Worm (Caenorhabditis elegans): ENCODE data around the gene srbc-6.

srbc-6 gene

ce11 chrV:3133293-3133755, 36.6 kb upstream of the srbc-6 start, which contains the start of gene F02C9.2:
Gene F02C9.2 (plus strand): TSS chrV:3133705.
- TF ChIP-seq F26F4.8 (GFP tag; conservative IDR thresholded peaks at IDR 0.05), result no peak
- TF ChIP-seq zag-1 (tag; optimal IDR thresholded peaks at IDR 0.05), result no peak
- TF ChIP-seq set-16 (GFP tag; IDR thresholded peaks at IDR 0.05), result peak; percentile 76
- no peak for TF ChIP-seq ceh-44 (GFP tag; IDR thresholded peaks at IDR 0.05)
- TF ChIP-seq hlh-11 (tag; optimal IDR thresholded peaks at IDR 0.05), result no peak
- TF ChIP-seq madf-9 (GFP tag; conservative IDR thresholded peaks at IDR 0.05), result no peak
- no peak for TF ChIP-seq T20F7.1 (GFP tag; optimal IDR thresholded peaks at IDR 0.05)
- no peak for TF ChIP-seq mes-2 (tag; optimal IDR thresholded peaks at IDR 0.05; ENCODE audit: poor library complexity, severe bottlenecking)

- TF ChIP-seq unc-62 (GFP tag; optimal IDR thresholded peaks at IDR 0.05 in 1 of 2) (peak in 1 of 2 experiments; percentile 39), unc-62 (tag; optimal IDR thresholded peaks at IDR 0.05) (no peak), mep-1 (tag; optimal IDR thresholded peaks at IDR 0.05) (no peak), daf-8 (GFP tag; IDR thresholded peaks at IDR 0.05) (no peak), spr-1 (tag; optimal IDR thresholded peaks at IDR 0.05) (no peak), nhr-48 (tag; optimal IDR thresholded peaks at IDR 0.05) (no peak), snpc-4 (tag; optimal IDR thresholded peaks at IDR 0.05) (no peak), set-16 (GFP tag; IDR thresholded peaks at IDR 0.05) (no peak), Y75B8A.6 (GFP tag; IDR thresholded peaks at IDR 0.05) (no peak)
These were observed 31.4 kb upstream of the srbc-6 start, which contains the start of the genes irld-3 and F02C9.1 for ce11 chrV:3138488-3138887. Gene irld-3 (minus strand): TSS chrV:3138588. Gene F02C9.1 (plus strand): TSS chrV:3138703.

ce11 chrV:3141190-3141589, 28.7 kb upstream of the srbc-6 start, which contains the start of gene srab-9:
Gene srab-9 (minus strand): TSS chrV:3141290.
- TF ChIP-seq ceh-82 (tag; optimal IDR thresholded peaks at IDR 0.05) (no peak), pqm-1 (tag; optimal IDR thresholded peaks at IDR 0.05) (no peak), egl-27 (tag; optimal IDR thresholded peaks at IDR 0.05) (no peak), daf-19 (GFP tag; conservative IDR thresholded peaks at IDR 0.05) (no peak), ZK546.5 (tag; optimal IDR thresholded peaks at IDR 0.05) (no peak), duxl-1 (tag; optimal IDR thresholded peaks at IDR 0.05; ENCODE audit: poor library complexity) (no peak), ama-1 (optimal IDR thresholded peaks at IDR 0.05) (no peak), php-3 (GFP tag; IDR thresholded peaks at IDR 0.05) (no peak), F10B5.3 (tag; optimal IDR thresholded peaks at IDR 0.05) (no peak), ctbp-1 (GFP tag; IDR thresholded peaks at IDR 0.05) (no peak), vab-7 (GFP tag; IDR thresholded peaks at IDR 0.05) (no peak), lsy-2 (tag; optimal IDR thresholded peaks at IDR 0.05) (no peak), T26A8.4 (GFP tag; IDR thresholded peaks at IDR 0.05) (no peak), aha-1 (tag) (no peak), lin-29 (GFP tag; IDR thresholded peaks at IDR 0.05) (no peak), Y75B8A.6 (GFP tag; IDR thresholded peaks at IDR 0.05) (no peak), nhr-77 (tag; optimal IDR thresholded peaks at IDR 0.05) (no peak)

- TF ChIP-seq egl-27 (tag; optimal IDR thresholded peaks at IDR 0.05) (no peak), tra-1 (GFP tag; IDR thresholded peaks at IDR 0.05) (no peak), daf-8 (GFP tag; IDR thresholded peaks at IDR 0.05) (no peak), nhr-77 (tag; optimal IDR thresholded peaks at IDR 0.05) (no peak), dpl-1 (GFP tag; optimal IDR thresholded peaks at IDR 0.05) (no peak), lin-39 (tag; optimal IDR thresholded peaks at IDR 0.05) (no peak), Y5F2A.4 (GFP tag; optimal IDR thresholded peaks at IDR 0.05) (no peak), jun-1 (tag; optimal IDR thresholded peaks at IDR 0.05) (no peak), egl-43 (GFP tag; IDR thresholded peaks at IDR 0.05) (no peak), zfp-3 (GFP tag; conservative IDR thresholded peaks at IDR 0.05) (no peak), zip-2 (tag; optimal IDR thresholded peaks at IDR 0.05) (no peak)
These were observed 25.4 kb upstream of the srbc-6 start, which contains the start of gene srab-10 for ce11 chrV:3144494-3144893. Gene srab-10 (minus strand): TSS chrV:3144594.
